Worm (Caenorhabditis elegans) whole organism, L3 larva: Measurements from ENCODE around the gene phat-8.

Source experiments
- R02D3.7 ChIP-seq: fragments of 150-350 bp; optimal IDR thresholded peaks from 2 replicates; lab custom pipeline; 2014; ENCODE audit warnings: missing biosample characterization, missing genetic modification characterization
- ZK546.5 ChIP-seq: sonication (generic microtip); optimal IDR thresholded peaks from 2 replicates; lab custom pipeline; 2017; ENCODE audit warnings: missing biosample characterization, missing genetic modification characterization
- ama-1 ChIP-seq: fragments of 150-350 bp; optimal IDR thresholded peaks from 2 replicates; lab custom pipeline; 2018
- ceh-16 ChIP-seq: sonication (generic microtip); optimal IDR thresholded peaks from 2 replicates; lab custom pipeline; 2017; ENCODE audit warnings: missing biosample characterization, missing genetic modification characterization
- ceh-82 ChIP-seq: fragments of 150-350 bp; optimal IDR thresholded peaks from 2 replicates; lab custom pipeline; 2014; ENCODE audit warnings: missing biosample characterization, missing genetic modification characterization
- ceh-9 ChIP-seq: sonication (generic microtip); optimal IDR thresholded peaks from 2 replicates; lab custom pipeline; 2018; ENCODE audit warnings: missing biosample characterization, missing genetic modification characterization
- daf-12 ChIP-seq: fragments of 150-350 bp; optimal IDR thresholded peaks from 2 replicates; lab custom pipeline; 2014; ENCODE audit warnings: missing biosample characterization, missing genetic modification reagents, missing genetic modification characterization
- egl-27 ChIP-seq: sonication (generic microtip); optimal IDR thresholded peaks from 4 replicates; lab custom pipeline; 2017; ENCODE audit warnings: missing biosample characterization, missing genetic modification reagents, missing genetic modification characterization
- egl-5 ChIP-seq: fragments of 150-350 bp; optimal IDR thresholded peaks from 2 replicates; lab custom pipeline; 2017; ENCODE audit warnings: missing biosample characterization, missing genetic modification reagents, missing genetic modification characterization, inconsistent platforms
- elt-1 ChIP-seq: fragments of 150-350 bp; optimal IDR thresholded peaks from 2 replicates; lab custom pipeline; 2014; ENCODE audit warnings: missing biosample characterization, missing genetic modification characterization
- elt-3 ChIP-seq, 3 experiments: fragments of 150-350 bp in 1 of 3; sonication (generic microtip) in 2 of 3; optimal IDR thresholded peaks; 2 replicates in 2 of 3; 4 replicates in 1 of 3; lab custom pipeline; 2014 to 2017; ENCODE audit warnings: missing biosample characterization in 3 of 3, missing genetic modification characterization in 3 of 3
- eor-1 ChIP-seq, 2 experiments: fragments of 150-350 bp; optimal IDR thresholded peaks; 2 replicates each; lab custom pipeline; 2014 to 2018; ENCODE audit warnings: missing biosample characterization in 2 of 2, missing genetic modification characterization in 2 of 2
- fkh-10 ChIP-seq: sonication (generic microtip); optimal IDR thresholded peaks from 2 replicates; lab custom pipeline; 2017; ENCODE audit warnings: missing biosample characterization, missing genetic modification reagents, missing genetic modification characterization
- fkh-2 ChIP-seq: fragments of 150-350 bp; optimal IDR thresholded peaks from 2 replicates; lab custom pipeline; 2014; ENCODE audit warnings: missing biosample characterization, missing genetic modification reagents, missing genetic modification characterization
- jun-1 ChIP-seq: fragments of 150-350 bp; optimal IDR thresholded peaks from 2 replicates; lab custom pipeline; 2014; ENCODE audit warnings: missing biosample characterization, missing genetic modification reagents, missing genetic modification characterization
- lin-15B ChIP-seq: fragments of 150-350 bp; optimal IDR thresholded peaks from 2 replicates; lab custom pipeline; 2014; ENCODE audit warnings: missing biosample characterization, missing genetic modification characterization
- nfya-1 ChIP-seq: sonication (generic microtip); optimal IDR thresholded peaks from 2 replicates; lab custom pipeline; 2017; ENCODE audit warnings: missing genetic modification characterization, mild to moderate bottlenecking, missing compliant biosample characterization, antibody characterized with exemption, moderate library complexity; ENCODE audit not compliant: insufficient read depth
- nhr-11 ChIP-seq: fragments of 150-350 bp; optimal IDR thresholded peaks from 2 replicates; lab custom pipeline; 2014; ENCODE audit warnings: missing biosample characterization, missing genetic modification characterization
- nhr-12 ChIP-seq: fragments of 150-350 bp; optimal IDR thresholded peaks from 2 replicates; lab custom pipeline; 2014; ENCODE audit warnings: missing biosample characterization, missing genetic modification characterization
- nhr-23 ChIP-seq: fragments of 150-350 bp; optimal IDR thresholded peaks from 2 replicates; lab custom pipeline; 2014; ENCODE audit warnings: missing biosample characterization, missing genetic modification reagents, missing genetic modification characterization
- nhr-237 ChIP-seq: fragments of 150-350 bp; optimal IDR thresholded peaks from 2 replicates; lab custom pipeline; 2014; ENCODE audit warnings: missing biosample characterization, missing genetic modification characterization
- nhr-25 ChIP-seq: sonication (generic microtip); optimal IDR thresholded peaks from 2 replicates; lab custom pipeline; 2017; ENCODE audit warnings: missing biosample characterization, missing genetic modification characterization
- nhr-28 ChIP-seq: fragments of 150-350 bp; optimal IDR thresholded peaks from 2 replicates; lab custom pipeline; 2014; ENCODE audit warnings: missing biosample characterization, missing genetic modification characterization
- nhr-43 ChIP-seq: sonication (generic microtip); optimal IDR thresholded peaks from 2 replicates; lab custom pipeline; 2016; ENCODE audit warnings: mild to moderate bottlenecking, missing genetic modification characterization, missing compliant biosample characterization; ENCODE audit not compliant: poor library complexity, severe bottlenecking
- nhr-67 ChIP-seq: fragments of 150-350 bp; optimal IDR thresholded peaks from 2 replicates; lab custom pipeline; 2014; ENCODE audit warnings: missing biosample characterization, missing genetic modification characterization
- nhr-77 ChIP-seq: fragments of 150-350 bp; optimal IDR thresholded peaks from 2 replicates; lab custom pipeline; 2014; ENCODE audit warnings: missing biosample characterization, missing genetic modification characterization
- pha-4 ChIP-seq: fragments of 150-350 bp; optimal IDR thresholded peaks from 2 replicates; lab custom pipeline; 2014; ENCODE audit warnings: missing biosample characterization, missing genetic modification reagents, missing genetic modification characterization
- sea-2 ChIP-seq: fragments of 150-350 bp; sonication (generic microtip); optimal IDR thresholded peaks from 4 replicates; lab custom pipeline; 2014; ENCODE audit warnings: missing biosample characterization, missing genetic modification reagents, missing genetic modification characterization
- skn-1 ChIP-seq: fragments of 150-350 bp; optimal IDR thresholded peaks from 2 replicates; lab custom pipeline; 2014; ENCODE audit warnings: missing biosample characterization, missing genetic modification characterization
- snpc-4 ChIP-seq: fragments of 150-350 bp; optimal IDR thresholded peaks from 2 replicates; lab custom pipeline; 2014; ENCODE audit warnings: missing biosample characterization, missing genetic modification characterization
- tbx-2 ChIP-seq: sonication (generic microtip); optimal IDR thresholded peaks from 2 replicates; lab custom pipeline; 2016; ENCODE audit warnings: mild to moderate bottlenecking, missing genetic modification characterization, missing compliant biosample characterization
- unc-62 ChIP-seq: fragments of 150-350 bp; sonication (generic microtip); optimal IDR thresholded peaks from 4 replicates; lab custom pipeline; 2014; ENCODE audit warnings: missing biosample characterization, missing genetic modification reagents, missing genetic modification characterization
- zag-1 ChIP-seq: fragments of 150-350 bp; optimal IDR thresholded peaks from 2 replicates; lab custom pipeline; 2014; ENCODE audit warnings: missing biosample characterization, missing genetic modification characterization
- ztf-11 ChIP-seq: fragments of 150-350 bp; optimal IDR thresholded peaks from 2 replicates; lab custom pipeline; 2014; ENCODE audit warnings: missing biosample characterization, missing genetic modification characterization
- ztf-4 ChIP-seq: fragments of 150-350 bp; optimal IDR thresholded peaks from 2 replicates; lab custom pipeline; 2014; ENCODE audit warnings: missing biosample characterization, missing genetic modification characterization

phat-8 gene

ce11 chrII:12459422-12459821, 12.2 kb upstream of the phat-8 start, which contains the start of gene tag-281 (continued):
- no peak for TF ChIP-seq ceh-9 (tag; lab: Kevin White, UChicago)
- TF ChIP-seq nhr-237 (tag; lab: Kevin White, UChicago) = no peak
- TF ChIP-seq ZK546.5 (tag; lab: Kevin White, UChicago) = no peak
- no peak for TF ChIP-seq eor-1 (tag; optimal IDR thresholded peaks at IDR 0.05; lab: Kevin White, UChicago)
- TF ChIP-seq elt-1 = no peak

- TF ChIP-seq ZK546.5 (tag; lab: Kevin White, UChicago) = no peak
- no peak for TF ChIP-seq nhr-23 (tag; lab: Kevin White, UChicago)
- TF ChIP-seq nhr-12 (tag; lab: Kevin White, UChicago) = no peak
- TF ChIP-seq nfya-1 (tag; lab: Kevin White, UChicago) = no peak
- no peak for TF ChIP-seq nhr-43
- no peak for TF ChIP-seq ceh-82 (tag; lab: Kevin White, UChicago)
- TF ChIP-seq pha-4 = no peak
- TF ChIP-seq fkh-2 (tag; lab: Kevin White, UChicago) = no peak
- no peak for TF ChIP-seq ceh-16
- no peak for TF ChIP-seq ceh-9 (tag; lab: Kevin White, UChicago)
- no peak for TF ChIP-seq nhr-25 (tag; lab: Kevin White, UChicago)
- TF ChIP-seq ztf-4 (tag; lab: Kevin White, UChicago) = no peak
Measured at ce11 chrII:12460602-12461453, 10.8 kb upstream of the phat-8 start, which contains the start of gene tag-280. tag-280 (plus strand) TSS chrII:12460652.

ce11 chrII:12462244-12462643, 9.4 kb upstream of the phat-8 start, which contains the start of gene F15A4.2:
F15A4.2 (plus strand) TSS chrII:12462544.
- TF ChIP-seq nhr-12 (tag; lab: Kevin White, UChicago) (no peak), snpc-4 (tag; lab: Kevin White, UChicago) (no peak), R02D3.7 (no peak), nhr-77 (tag; lab: Kevin White, UChicago) (no peak), ZK546.5 (tag; lab: Kevin White, UChicago) (no peak), elt-1 (no peak), daf-12 (no peak), pha-4 (no peak), fkh-10 (GFP tag; lab: Kevin White, UChicago) (no peak)

- TF ChIP-seq ceh-16 = no peak
- no peak for TF ChIP-seq R02D3.7
- no peak for TF ChIP-seq unc-62
- TF ChIP-seq nhr-25 (tag; lab: Kevin White, UChicago) = no peak
- no peak for TF ChIP-seq tbx-2 (tag; lab: Kevin White, UChicago)
Measured at ce11 chrII:12465557-12465956, 6.0 kb upstream of the phat-8 start, which contains the start of gene sre-37. sre-37 (plus strand) TSS chrII:12465857.

- TF ChIP-seq jun-1 (tag; lab: Kevin White, UChicago) (no peak), skn-1 (tag; lab: Kevin White, UChicago) (no peak), nhr-23 (tag; lab: Kevin White, UChicago) (no peak), lin-15B (tag; lab: Kevin White, UChicago) (no peak), R02D3.7 (no peak), nhr-77 (tag; lab: Kevin White, UChicago) (no peak), zag-1 (tag; lab: Kevin White, UChicago) (no peak), egl-27 (tag; lab: Kevin White, UChicago) (no peak), snpc-4 (tag; lab: Kevin White, UChicago) (no peak), nhr-237 (tag; lab: Kevin White, UChicago) (no peak), nhr-11 (tag; lab: Kevin White, UChicago) (no peak), fkh-2 (tag; lab: Kevin White, UChicago) (no peak), nfya-1 (tag; lab: Kevin White, UChicago) (no peak), eor-1 (tag; optimal IDR thresholded peaks at IDR 0.05; lab: Kevin White, UChicago) (no peak)
Measured at ce11 chrII:12467047-12467446, 4.6 kb upstream of the phat-8 start, which contains the start of gene srg-16. srg-16 (plus strand) TSS chrII:12467133.

ce11 chrII:12473406-12473805, 1.8 kb downstream of the phat-8 start, which contains the start of gene srg-17:
srg-17 (plus strand) TSS chrII:12473706.
- TF ChIP-seq ama-1 (lab: Kevin White, UChicago) (no peak), nhr-28 (no peak), elt-1 (no peak), fkh-2 (tag; lab: Kevin White, UChicago) (no peak), elt-3 (tag; optimal IDR thresholded peaks at IDR 0.05; lab: Kevin White, UChicago) (no peak), nhr-77 (tag; lab: Kevin White, UChicago) (no peak), jun-1 (tag; lab: Kevin White, UChicago) (no peak), snpc-4 (tag; lab: Kevin White, UChicago) (no peak), ZK546.5 (tag; lab: Kevin White, UChicago) (no peak), skn-1 (tag; lab: Kevin White, UChicago) (no peak), pha-4 (no peak), egl-5 (tag; lab: Kevin White, UChicago) (no peak), nhr-25 (tag; lab: Kevin White, UChicago) (no peak), nhr-67 (tag; lab: Kevin White, UChicago) (no peak), ceh-82 (tag; lab: Kevin White, UChicago) (no peak), ztf-11 (tag; lab: Kevin White, UChicago) (no peak), nhr-43 (no peak), ceh-16 (no peak), egl-27 (tag; lab: Kevin White, UChicago) (no peak), sea-2 (no peak)
